Fruit fly (Drosophila melanogaster) Kc167 (cell line): ENCODE data around the gene CG14721.

Experiments used
- insv ChIP-seq: fragments of >200 bp; optimal IDR thresholded peaks from 3 replicates; lab custom pipeline; 2018; ENCODE audit warnings: missing external identifiers
- psq ChIP-seq: fragments of >200 bp; optimal IDR thresholded peaks from 2 replicates; lab custom pipeline; 2017; ENCODE audit warnings: missing external identifiers
- ttk ChIP-seq: sonication (Bioruptor generic); optimal IDR thresholded peaks from 2 replicates; lab custom pipeline; 2017; ENCODE audit warnings: missing external identifiers

DNA sequence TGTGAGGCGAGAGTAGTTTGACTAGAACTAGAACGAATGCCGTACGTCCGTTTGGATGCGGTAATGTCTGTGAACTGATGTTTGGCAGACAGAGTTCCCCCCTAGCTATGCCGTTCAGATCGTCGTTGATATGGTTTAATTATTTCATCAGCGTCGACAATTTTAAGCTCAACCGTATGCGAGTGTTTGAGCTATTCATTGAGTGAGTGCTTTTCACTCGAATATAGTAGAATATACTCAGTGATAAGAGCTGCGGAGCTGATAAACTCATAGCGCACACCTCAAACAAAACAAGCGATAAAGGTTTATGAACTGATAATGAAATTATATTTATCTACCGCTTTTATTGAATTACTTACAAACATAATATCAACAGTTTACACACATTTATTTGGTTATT is 47.2 kb upstream of the CG14721 start, which contains the start of gene CG6834:
- TF ChIP-seq ttk (lab: Kevin White, UChicago), result no peak
- no peak for TF ChIP-seq psq (lab: Kevin White, UChicago)
- TF ChIP-seq insv (lab: Kevin White, UChicago), result no peak
